Worm (Caenorhabditis elegans): ENCODE data around the gene T07F8.4.

The T07F8.4 gene

DNA sequence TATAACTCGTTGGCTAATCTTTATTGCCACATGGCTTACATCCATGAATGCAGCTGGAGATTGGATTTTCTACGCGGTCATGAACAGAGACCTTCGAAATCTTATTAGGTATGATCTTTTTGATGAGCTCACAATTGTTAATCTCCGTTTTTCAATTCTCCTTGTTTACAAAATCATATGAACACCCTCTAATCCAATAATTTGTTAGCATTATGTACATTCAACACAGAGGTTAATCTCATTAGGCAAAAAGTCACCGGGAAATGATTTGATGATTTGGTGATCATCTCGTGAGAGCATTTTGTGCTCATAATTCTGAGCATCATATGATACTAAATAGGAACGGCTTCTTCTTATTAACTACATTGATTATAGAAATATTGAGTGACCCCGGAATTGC is 14.4 kb upstream of the T07F8.4 start:
- TF ChIP-seq K02D7.2 (tag; optimal IDR thresholded peaks at IDR 0.05) (no peak), pros-1 (tag; optimal IDR thresholded peaks at IDR 0.05) (no peak), pha-2 (tag; optimal IDR thresholded peaks at IDR 0.05) (no peak), elt-4 (tag; optimal IDR thresholded peaks at IDR 0.05) (no peak), ceh-22 (tag; optimal IDR thresholded peaks at IDR 0.05) (no peak), lim-6 (tag; optimal IDR thresholded peaks at IDR 0.05) (no peak), fax-1 (tag; optimal IDR thresholded peaks at IDR 0.05) (no peak)

DNA sequence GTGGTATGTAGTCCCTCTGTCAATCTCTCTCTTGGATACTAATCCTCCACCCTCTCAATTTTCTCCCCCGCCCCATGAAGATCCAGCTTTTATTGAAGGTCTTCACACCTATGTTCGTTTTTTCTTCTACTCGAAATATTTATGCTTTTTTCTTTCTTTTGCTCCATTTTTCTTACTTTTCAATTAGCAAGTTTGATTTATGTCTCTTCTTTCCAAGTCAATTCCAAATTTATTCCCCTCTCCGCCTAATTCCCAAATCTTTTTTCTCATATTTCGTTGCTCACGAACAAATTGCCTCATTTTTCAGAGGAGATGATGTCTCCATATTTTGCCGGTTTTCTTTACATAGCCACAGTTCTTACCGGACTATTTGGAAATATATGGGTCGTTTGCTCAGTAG is 12.5 kb upstream of the T07F8.4 start, which contains the start of gene npr-31:
TSS of gene npr-31 (plus strand) at position 301 of the 400 bp plus-strand sequence.
- no peak for TF ChIP-seq unc-42 (tag; optimal IDR thresholded peaks at IDR 0.05)

DNA sequence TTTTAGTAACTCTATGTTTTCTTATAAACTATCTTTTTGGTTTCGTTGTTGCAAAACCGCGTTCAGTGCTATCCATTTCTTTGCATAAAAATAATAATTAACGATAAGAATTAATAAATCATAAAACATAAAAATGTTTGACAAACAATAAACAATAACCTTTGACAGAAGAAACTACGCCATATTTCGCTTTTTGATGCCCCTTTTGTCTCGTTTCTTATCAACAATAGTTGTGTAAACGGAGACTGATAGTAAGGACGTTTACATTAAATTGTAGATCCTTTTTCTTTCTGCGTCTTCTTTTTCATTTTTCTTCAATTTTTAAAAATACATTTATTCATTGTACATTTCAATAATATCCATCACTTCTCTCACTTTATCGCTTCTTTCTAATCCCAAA is 7.2 kb upstream of the T07F8.4 start:
- TF ChIP-seq elt-2 (tag; optimal IDR thresholded peaks at IDR 0.05) (peak; percentile 74), ama-1 (optimal IDR thresholded peaks at IDR 0.05) (no peak)

DNA sequence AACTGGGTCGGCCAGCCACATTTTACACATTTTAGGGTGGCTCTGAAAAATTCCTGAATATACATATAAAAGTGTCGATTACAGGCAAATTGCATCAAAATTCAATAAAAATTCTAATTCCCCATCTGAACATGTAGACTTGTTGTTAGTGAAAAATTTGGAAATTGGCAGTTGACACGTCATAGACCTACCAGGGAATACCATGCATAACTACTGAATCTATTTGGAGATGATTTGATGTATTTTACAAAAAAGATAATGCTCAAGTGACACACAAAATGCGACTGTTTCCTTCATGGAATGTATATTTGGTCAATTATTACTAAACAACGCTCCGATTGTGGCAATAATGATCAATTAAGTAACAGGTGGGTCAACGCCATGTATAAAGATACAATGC is 5.4 kb downstream of the T07F8.4 start, which contains the start of gene F10E7.1:
TSS of gene F10E7.1 (plus strand) at position 301 of the 400 bp plus-strand sequence.
- TF ChIP-seq zip-5 (tag; optimal IDR thresholded peaks at IDR 0.05) (no peak), hlh-8 (tag; optimal IDR thresholded peaks at IDR 0.05) (no peak), ceh-18 (tag; optimal IDR thresholded peaks at IDR 0.05) (no peak), ceh-14 (tag; optimal IDR thresholded peaks at IDR 0.05) (no peak), ref-2 (tag; optimal IDR thresholded peaks at IDR 0.05) (no peak), odd-2 (tag; optimal IDR thresholded peaks at IDR 0.05) (no peak)

DNA sequence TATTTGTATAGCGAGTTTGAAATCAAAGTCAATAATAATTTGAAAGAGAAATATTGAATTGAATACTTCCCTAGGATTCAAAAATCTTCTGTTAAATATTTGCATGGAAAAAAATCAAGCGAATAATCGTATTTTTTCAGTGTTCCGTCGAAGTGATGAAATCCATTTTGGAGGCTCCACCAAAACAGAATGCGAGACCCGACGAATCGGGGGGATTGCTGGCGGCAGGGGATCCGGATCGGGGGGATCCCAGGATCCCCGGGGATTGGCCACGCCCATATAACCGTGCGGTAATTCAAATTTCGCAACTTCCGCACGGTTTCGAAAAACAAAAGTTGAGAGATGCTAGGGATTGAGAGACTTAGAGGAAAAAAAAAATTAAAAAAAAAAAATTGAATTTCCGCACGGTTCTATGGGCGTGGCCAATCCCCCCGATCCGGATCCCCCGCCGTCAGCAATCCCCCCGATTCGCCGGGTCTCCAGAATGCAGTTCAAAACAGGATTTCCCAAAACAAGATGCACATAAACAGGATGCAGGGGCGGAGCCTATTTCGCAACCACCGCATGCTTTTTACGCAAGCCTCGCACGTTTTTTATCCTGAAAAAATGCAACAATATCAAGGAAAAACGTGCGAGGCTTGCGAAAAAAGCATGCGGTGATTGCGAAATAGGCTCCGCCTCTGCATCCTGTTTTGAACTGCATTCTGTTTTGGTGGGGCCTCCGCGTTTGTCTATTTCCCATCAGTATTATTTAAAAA is 9.0 kb downstream of the T07F8.4 start, which contains the start of gene F10E7.11:
TSS of gene F10E7.11 (minus strand) at position 232 of the 758 bp plus-strand sequence.
- peak; percentile 9 for TF ChIP-seq C08G9.2 (tag; optimal IDR thresholded peaks at IDR 0.05)
- no peak for TF ChIP-seq elt-2 (tag; optimal IDR thresholded peaks at IDR 0.05)
- peak; percentile 29 for TF ChIP-seq zip-5 (tag; optimal IDR thresholded peaks at IDR 0.05)
- peak; percentile 25 for TF ChIP-seq ceh-31 (tag; optimal IDR thresholded peaks at IDR 0.05)
- no peak for TF ChIP-seq hlh-8 (tag; optimal IDR thresholded peaks at IDR 0.05)
- peak; percentile 23 for TF ChIP-seq ref-2 (tag; optimal IDR thresholded peaks at IDR 0.05)
- peak; percentile 59 for TF ChIP-seq tbx-2 (tag; optimal IDR thresholded peaks at IDR 0.05)
- TF ChIP-seq ceh-34 (tag; optimal IDR thresholded peaks at IDR 0.05) = peak; percentile 16

- TF ChIP-seq ceh-34 (tag; optimal IDR thresholded peaks at IDR 0.05) = no peak
- TF ChIP-seq dmd-4 (tag; optimal IDR thresholded peaks at IDR 0.05; ENCODE audit: borderline replicate concordance) = no peak
- no peak for TF ChIP-seq elt-2 (tag; optimal IDR thresholded peaks at IDR 0.05)
- no peak for TF ChIP-seq tbx-7 (tag; optimal IDR thresholded peaks at IDR 0.05)
- no peak for TF ChIP-seq ceh-31 (tag; optimal IDR thresholded peaks at IDR 0.05)
- TF ChIP-seq ets-4 (tag; optimal IDR thresholded peaks at IDR 0.05) = no peak
- TF ChIP-seq ceh-2 (tag; optimal IDR thresholded peaks at IDR 0.05) = no peak
- no peak for TF ChIP-seq madf-2 (tag; optimal IDR thresholded peaks at IDR 0.05)
- no peak for TF ChIP-seq ceh-45 (GFP tag; IDR thresholded peaks at IDR 0.05)
- TF ChIP-seq C08G9.2 (tag; optimal IDR thresholded peaks at IDR 0.05) = no peak
- TF ChIP-seq pros-1 (tag; optimal IDR thresholded peaks at IDR 0.05) = no peak
- no peak for TF ChIP-seq F13H6.1 (tag; optimal IDR thresholded peaks at IDR 0.05)
- TF ChIP-seq elt-4 (tag; optimal IDR thresholded peaks at IDR 0.05) = no peak
- no peak for TF ChIP-seq unc-42 (tag; optimal IDR thresholded peaks at IDR 0.05)
- no peak for TF ChIP-seq K02D7.2 (tag; optimal IDR thresholded peaks at IDR 0.05)
- TF ChIP-seq dve-1 (tag; optimal IDR thresholded peaks at IDR 0.05) = no peak
- TF ChIP-seq npax-4 (tag; optimal IDR thresholded peaks at IDR 0.05) = no peak
- no peak for TF ChIP-seq che-1 (tag; optimal IDR thresholded peaks at IDR 0.05)
- TF ChIP-seq T23F11.4 (GFP tag; optimal IDR thresholded peaks at IDR 0.05) = no peak
- no peak for TF ChIP-seq ahr-1 (tag; optimal IDR thresholded peaks at IDR 0.05)
Observed at ce11 chrII:7121762-7122292, 10.0 kb downstream of the T07F8.4 start, which contains the start of gene F10E7.2. TSS of gene F10E7.2 (plus strand) at chrII:7122242.

All from whole organism, late embryonic.